Worm (Caenorhabditis elegans) whole organism, L2 larva: ENCODE measurements around the gene F31D4.2.

ENCODE experiments used
- C34F6.9 ChIP-seq: fragments of 150-350 bp; optimal IDR thresholded peaks from 2 replicates; lab custom pipeline; 2014; ENCODE audit warnings: missing biosample characterization, missing genetic modification characterization
- F13H6.1 ChIP-seq: sonication (generic microtip); optimal IDR thresholded peaks from 2 replicates; lab custom pipeline; 2016; ENCODE audit warnings: missing genetic modification characterization, missing compliant biosample characterization
- R02D3.7 ChIP-seq: fragments of 150-350 bp; optimal IDR thresholded peaks from 2 replicates; lab custom pipeline; 2014; ENCODE audit warnings: missing biosample characterization, missing genetic modification characterization
- Y55F3AM.14 ChIP-seq: fragments of 200-800 bp; sonication (Bioruptor generic); optimal IDR thresholded peaks from 2 replicates; lab custom pipeline; 2018; ENCODE audit warnings: mild to moderate bottlenecking, missing genetic modification characterization, missing compliant biosample characterization
- ZK546.5 ChIP-seq: sonication (generic microtip); optimal IDR thresholded peaks from 2 replicates; lab custom pipeline; 2017; ENCODE audit warnings: missing biosample characterization, missing genetic modification characterization
- alr-1 ChIP-seq: fragments of 150-350 bp; optimal IDR thresholded peaks from 2 replicates; lab custom pipeline; 2014; ENCODE audit warnings: missing biosample characterization, missing genetic modification characterization
- aly-2 ChIP-seq: fragments of 150-350 bp; optimal IDR thresholded peaks from 2 replicates; lab custom pipeline; 2014; ENCODE audit warnings: missing biosample characterization, missing genetic modification characterization
- ama-1 ChIP-seq: fragments of 150-350 bp; optimal IDR thresholded peaks from 2 replicates; lab custom pipeline; 2018; ENCODE audit warnings: inconsistent platforms
- blmp-1 ChIP-seq: sonication (generic microtip); optimal IDR thresholded peaks from 2 replicates; lab custom pipeline; 2017; ENCODE audit warnings: missing genetic modification characterization, mild to moderate bottlenecking, missing compliant biosample characterization, antibody characterized with exemption, moderate library complexity; ENCODE audit not compliant: insufficient read depth
- ceh-16 ChIP-seq: fragments of 150-350 bp; optimal IDR thresholded peaks from 2 replicates; lab custom pipeline; 2014; ENCODE audit warnings: missing biosample characterization, missing genetic modification characterization
- ceh-82 ChIP-seq: fragments of 150-350 bp; optimal IDR thresholded peaks from 2 replicates; lab custom pipeline; 2014; ENCODE audit warnings: missing biosample characterization, missing genetic modification characterization
- crh-2 ChIP-seq: sonication (generic microtip); optimal IDR thresholded peaks from 2 replicates; lab custom pipeline; 2017; ENCODE audit warnings: missing biosample characterization, missing genetic modification characterization
- dmd-4 ChIP-seq: sonication (generic microtip); optimal IDR thresholded peaks from 2 replicates; lab custom pipeline; 2017; ENCODE audit warnings: missing biosample characterization, missing genetic modification characterization
- egl-27 ChIP-seq: sonication (generic microtip); optimal IDR thresholded peaks from 3 replicates; lab custom pipeline; 2017; ENCODE audit warnings: missing biosample characterization, missing genetic modification reagents, missing genetic modification characterization
- elt-1 ChIP-seq: fragments of 150-350 bp; optimal IDR thresholded peaks from 2 replicates; lab custom pipeline; 2014; ENCODE audit warnings: missing biosample characterization, missing genetic modification characterization
- fos-1 ChIP-seq: fragments of 150-350 bp; optimal IDR thresholded peaks from 2 replicates; lab custom pipeline; 2014; ENCODE audit warnings: missing biosample characterization, missing genetic modification characterization
- gmeb-1 ChIP-seq: fragments of 150-350 bp; optimal IDR thresholded peaks from 2 replicates; lab custom pipeline; 2014; ENCODE audit warnings: missing biosample characterization, missing genetic modification characterization
- lin-11 ChIP-seq: fragments of 150-350 bp; sonication (generic microtip); optimal IDR thresholded peaks from 2 replicates; lab custom pipeline; 2014; ENCODE audit warnings: missing biosample characterization, missing genetic modification characterization, inconsistent platforms, mixed read lengths
- lin-13 ChIP-seq: fragments of 150-350 bp; optimal IDR thresholded peaks from 2 replicates; lab custom pipeline; 2014; ENCODE audit warnings: missing biosample characterization, missing genetic modification reagents, missing genetic modification characterization
- lsy-2 ChIP-seq, 2 experiments: fragments of 150-350 bp in 1 of 2; sonication (generic microtip) in 1 of 2; optimal IDR thresholded peaks; 2 replicates each; lab custom pipeline; 2014 to 2017; ENCODE audit warnings: missing biosample characterization in 2 of 2, missing genetic modification characterization in 2 of 2
- mab-5 ChIP-seq: fragments of 150-350 bp; optimal IDR thresholded peaks from 2 replicates; lab custom pipeline; 2014; ENCODE audit warnings: missing biosample characterization, missing genetic modification characterization
- mbf-1 ChIP-seq: sonication (generic microtip); optimal IDR thresholded peaks from 2 replicates; lab custom pipeline; 2017; ENCODE audit warnings: missing biosample characterization, missing genetic modification characterization
- mdl-1 ChIP-seq, 2 experiments: fragments of 150-350 bp in 1 of 2; sonication (generic microtip) in 1 of 2; optimal IDR thresholded peaks; 2 replicates each; lab custom pipeline; 2017; ENCODE audit warnings: missing biosample characterization in 2 of 2, missing genetic modification characterization in 2 of 2
- nhr-10 ChIP-seq: sonication (generic microtip); optimal IDR thresholded peaks from 2 replicates; lab custom pipeline; 2017; ENCODE audit warnings: missing biosample characterization, missing genetic modification characterization
- nhr-11 ChIP-seq: fragments of 150-350 bp; optimal IDR thresholded peaks from 2 replicates; lab custom pipeline; 2014; ENCODE audit warnings: missing biosample characterization, missing genetic modification characterization
- nhr-12 ChIP-seq: fragments of 150-350 bp; optimal IDR thresholded peaks from 2 replicates; lab custom pipeline; 2014; ENCODE audit warnings: missing biosample characterization, missing genetic modification characterization
- nhr-129 ChIP-seq: fragments of 150-350 bp; optimal IDR thresholded peaks from 2 replicates; lab custom pipeline; 2014; ENCODE audit warnings: missing biosample characterization, missing genetic modification characterization
- nhr-21 ChIP-seq: fragments of 150-350 bp; optimal IDR thresholded peaks from 2 replicates; lab custom pipeline; 2014; ENCODE audit warnings: missing biosample characterization, missing genetic modification characterization
- nhr-23 ChIP-seq: fragments of 150-350 bp; optimal IDR thresholded peaks from 2 replicates; lab custom pipeline; 2014; ENCODE audit warnings: missing biosample characterization, missing genetic modification reagents, missing genetic modification characterization
- nhr-237 ChIP-seq: fragments of 150-350 bp; optimal IDR thresholded peaks from 2 replicates; lab custom pipeline; 2014; ENCODE audit warnings: missing biosample characterization, missing genetic modification characterization
- nhr-25 ChIP-seq: fragments of 150-350 bp; sonication (generic microtip); optimal IDR thresholded peaks from 3 replicates; lab custom pipeline; 2014; ENCODE audit warnings: missing biosample characterization, missing genetic modification characterization
- nhr-6 ChIP-seq: fragments of 150-350 bp; optimal IDR thresholded peaks from 2 replicates; lab custom pipeline; 2014; ENCODE audit warnings: missing biosample characterization, missing genetic modification characterization
- nhr-77 ChIP-seq: fragments of 150-350 bp; optimal IDR thresholded peaks from 2 replicates; lab custom pipeline; 2014; ENCODE audit warnings: missing biosample characterization, missing genetic modification characterization
- sem-4 ChIP-seq: fragments of 150-350 bp; optimal IDR thresholded peaks from 2 replicates; lab custom pipeline; 2014; ENCODE audit warnings: missing biosample characterization, missing genetic modification reagents, missing genetic modification characterization
- skn-1 ChIP-seq: sonication (generic microtip); optimal IDR thresholded peaks from 2 replicates; lab custom pipeline; 2017; ENCODE audit warnings: missing biosample characterization, missing genetic modification characterization
- sma-3 ChIP-seq: sonication (generic microtip); optimal IDR thresholded peaks from 2 replicates; lab custom pipeline; 2016; ENCODE audit warnings: missing genetic modification reagents, missing genetic modification characterization, missing compliant biosample characterization
- sma-9 ChIP-seq, 2 experiments: fragments of 150-350 bp in 1 of 2; sonication (generic microtip) in 1 of 2; optimal IDR thresholded peaks; 2 replicates each; lab custom pipeline; 2014 to 2016; ENCODE audit warnings: missing genetic modification characterization in 2 of 2, mild to moderate bottlenecking in 1 of 2, missing biosample characterization in 1 of 2, missing compliant biosample characterization in 1 of 2, missing genetic modification reagents in 1 of 2, moderate library complexity in 1 of 2
- unc-39 ChIP-seq: fragments of 150-350 bp; optimal IDR thresholded peaks from 2 replicates; lab custom pipeline; 2014; ENCODE audit warnings: missing biosample characterization, missing genetic modification characterization
- unc-55 ChIP-seq: fragments of 150-350 bp; sonication (generic microtip); optimal IDR thresholded peaks from 3 replicates; lab custom pipeline; 2014; ENCODE audit warnings: missing biosample characterization, missing genetic modification reagents, missing genetic modification characterization
- unc-62 ChIP-seq: fragments of 150-350 bp; optimal IDR thresholded peaks from 2 replicates; lab custom pipeline; 2014; ENCODE audit warnings: missing biosample characterization, missing genetic modification reagents, missing genetic modification characterization
- zag-1 ChIP-seq: fragments of 150-350 bp; optimal IDR thresholded peaks from 2 replicates; lab custom pipeline; 2014; ENCODE audit warnings: missing biosample characterization, missing genetic modification characterization
- ztf-1 ChIP-seq: fragments of 200-800 bp; sonication (Bioruptor generic); conservative IDR thresholded peaks from 2 replicates; pipeline ENCODE4 v1.3.6; 2022; ENCODE audit warnings: missing genetic modification characterization, missing compliant biosample characterization
- ztf-11 ChIP-seq: sonication (generic microtip); optimal IDR thresholded peaks from 2 replicates; lab custom pipeline; 2017; ENCODE audit warnings: missing biosample characterization, missing genetic modification characterization
- ztf-4 ChIP-seq: fragments of 150-350 bp; optimal IDR thresholded peaks from 2 replicates; lab custom pipeline; 2014; ENCODE audit warnings: missing biosample characterization, missing genetic modification characterization

F31D4.2 gene

ce11 chrV:20847743-20848229, 2.4 kb upstream of the F31D4.2 start:
- TF ChIP-seq nhr-21 (no peak), ama-1 (lab: Kevin White, UChicago) (peak; percentile 86), ceh-82 (tag; lab: Kevin White, UChicago) (no peak), nhr-10 (tag; lab: Kevin White, UChicago) (no peak), elt-1 (tag; lab: Kevin White, UChicago) (no peak), C34F6.9 (peak; percentile 35), lin-11 (no peak), fos-1 (tag; lab: Kevin White, UChicago) (no peak), lsy-2 (tag; optimal IDR thresholded peaks at IDR 0.05; lab: Kevin White, UChicago) (peak in 1 of 2 experiments; percentile 22), blmp-1 (tag; lab: Kevin White, UChicago) (no peak), zag-1 (tag; lab: Kevin White, UChicago) (no peak), ZK546.5 (tag; lab: Kevin White, UChicago) (no peak), egl-27 (tag; lab: Kevin White, UChicago) (no peak), nhr-237 (tag; lab: Kevin White, UChicago) (no peak), gmeb-1 (tag; lab: Kevin White, UChicago) (no peak), nhr-6 (tag; lab: Kevin White, UChicago) (no peak), dmd-4 (no peak), unc-39 (tag; lab: Kevin White, UChicago) (no peak), ceh-16 (tag; lab: Kevin White, UChicago) (no peak), mdl-1 (tag; optimal IDR thresholded peaks at IDR 0.05; lab: Kevin White, UChicago) (no peak), mab-5 (tag; lab: Kevin White, UChicago) (no peak), sma-9 (GFP tag; optimal IDR thresholded peaks at IDR 0.05; lab: Kevin White, UChicago) (no peak), sma-9 (tag; optimal IDR thresholded peaks at IDR 0.05; lab: Kevin White, UChicago) (no peak), nhr-12 (tag; lab: Kevin White, UChicago) (no peak), nhr-23 (tag; lab: Kevin White, UChicago) (no peak), sma-3 (GFP tag; lab: Kevin White, UChicago) (no peak), crh-2 (tag; lab: Kevin White, UChicago) (no peak), aly-2 (no peak), sem-4 (tag; lab: Kevin White, UChicago) (no peak), nhr-77 (no peak), lin-13 (peak; percentile 2), Y55F3AM.14 (GFP tag; lab: Kevin White, UChicago) (no peak), ztf-4 (tag; lab: Kevin White, UChicago) (no peak), ztf-1 (GFP tag; lab: Robert Waterston, UW) (no peak), skn-1 (tag; lab: Kevin White, UChicago) (no peak), alr-1 (tag; lab: Kevin White, UChicago) (no peak), ztf-11 (tag; lab: Kevin White, UChicago) (no peak), mbf-1 (tag; lab: Kevin White, UChicago) (no peak), nhr-129 (tag; lab: Kevin White, UChicago) (peak; percentile 14), R02D3.7 (tag; lab: Kevin White, UChicago) (no peak), nhr-25 (tag; lab: Kevin White, UChicago) (no peak), unc-55 (GFP tag; lab: Kevin White, UChicago) (no peak), nhr-11 (tag; lab: Kevin White, UChicago) (no peak), F13H6.1 (tag; lab: Kevin White, UChicago) (peak; percentile 52)

- TF ChIP-seq elt-1 (tag; lab: Kevin White, UChicago) (no peak), unc-62 (GFP tag; lab: Kevin White, UChicago) (no peak), sma-9 (GFP tag; optimal IDR thresholded peaks at IDR 0.05; lab: Kevin White, UChicago) (no peak), sma-9 (tag; optimal IDR thresholded peaks at IDR 0.05; lab: Kevin White, UChicago) (no peak), F13H6.1 (tag; lab: Kevin White, UChicago) (no peak), nhr-237 (tag; lab: Kevin White, UChicago) (no peak), aly-2 (no peak), C34F6.9 (no peak), nhr-25 (tag; lab: Kevin White, UChicago) (no peak), nhr-77 (no peak), mdl-1 (tag; optimal IDR thresholded peaks at IDR 0.05; lab: Kevin White, UChicago) (no peak), sma-3 (GFP tag; lab: Kevin White, UChicago) (no peak)
Observed at ce11 chrV:20841484-20841883, 3.9 kb downstream of the F31D4.2 start.
